Worm (Caenorhabditis elegans): ENCODE measurements around the gene cec-2.

Gene cec-2

DNA sequence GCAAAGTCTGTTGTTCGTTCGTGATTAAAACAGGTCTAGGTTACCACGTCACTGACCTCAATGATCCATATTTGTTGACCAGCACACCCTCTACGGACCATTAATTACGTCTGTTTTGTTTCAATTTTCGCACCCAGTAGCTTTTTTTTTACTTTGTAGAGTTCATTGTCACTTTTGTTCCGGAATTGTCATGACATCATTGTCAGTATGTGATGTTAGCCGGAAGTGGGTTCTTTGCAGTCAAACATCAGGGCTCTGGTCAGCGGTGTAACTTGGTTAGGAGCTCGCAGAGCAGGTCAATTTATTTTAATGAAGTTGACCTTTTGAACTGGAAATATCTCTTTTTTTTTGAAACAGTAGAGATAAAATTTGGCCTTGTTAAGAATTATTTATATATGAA lies 33.9 kb upstream of the cec-2 start, which contains the start of gene C44B12.6:
TSS of gene C44B12.6 (minus strand) at position 101 of the 400 bp plus-strand sequence.
- TF ChIP-seq hlh-1 (tag; optimal IDR thresholded peaks at IDR 0.05): no peak
- no peak for TF ChIP-seq ham-2 (GFP tag; optimal IDR thresholded peaks at IDR 0.05)
- no peak for TF ChIP-seq lsy-2 (tag; optimal IDR thresholded peaks at IDR 0.05)
- TF ChIP-seq mab-5 (tag; optimal IDR thresholded peaks at IDR 0.05): no peak
- no peak for TF ChIP-seq zip-8 (tag; optimal IDR thresholded peaks at IDR 0.05)
- TF ChIP-seq unc-39 (tag; optimal IDR thresholded peaks at IDR 0.05): no peak

DNA sequence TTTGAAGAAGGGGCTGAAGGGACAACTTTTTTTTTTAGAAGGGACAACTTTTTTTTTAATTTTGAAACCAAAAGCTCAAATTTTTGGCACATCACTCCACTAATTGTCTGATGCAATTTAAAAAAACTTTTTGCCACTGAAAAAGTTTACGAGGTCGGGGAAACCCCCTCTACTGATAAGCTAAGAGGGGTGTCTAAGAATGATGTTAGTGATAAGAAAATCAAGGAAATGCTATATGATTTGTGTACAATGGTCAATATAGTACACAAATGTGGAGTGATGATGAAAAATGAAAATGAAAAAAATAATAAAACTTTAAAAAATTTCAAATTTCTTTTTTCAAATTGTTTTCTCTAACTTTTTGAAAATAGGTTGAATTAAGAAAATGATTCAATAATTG lies 22.9 kb upstream of the cec-2 start:
- TF ChIP-seq bed-3 (GFP tag; optimal IDR thresholded peaks at IDR 0.05): no peak
- TF ChIP-seq drap-1 (GFP tag; optimal IDR thresholded peaks at IDR 0.05): no peak
- TF ChIP-seq nhr-237 (tag; optimal IDR thresholded peaks at IDR 0.05): no peak

DNA sequence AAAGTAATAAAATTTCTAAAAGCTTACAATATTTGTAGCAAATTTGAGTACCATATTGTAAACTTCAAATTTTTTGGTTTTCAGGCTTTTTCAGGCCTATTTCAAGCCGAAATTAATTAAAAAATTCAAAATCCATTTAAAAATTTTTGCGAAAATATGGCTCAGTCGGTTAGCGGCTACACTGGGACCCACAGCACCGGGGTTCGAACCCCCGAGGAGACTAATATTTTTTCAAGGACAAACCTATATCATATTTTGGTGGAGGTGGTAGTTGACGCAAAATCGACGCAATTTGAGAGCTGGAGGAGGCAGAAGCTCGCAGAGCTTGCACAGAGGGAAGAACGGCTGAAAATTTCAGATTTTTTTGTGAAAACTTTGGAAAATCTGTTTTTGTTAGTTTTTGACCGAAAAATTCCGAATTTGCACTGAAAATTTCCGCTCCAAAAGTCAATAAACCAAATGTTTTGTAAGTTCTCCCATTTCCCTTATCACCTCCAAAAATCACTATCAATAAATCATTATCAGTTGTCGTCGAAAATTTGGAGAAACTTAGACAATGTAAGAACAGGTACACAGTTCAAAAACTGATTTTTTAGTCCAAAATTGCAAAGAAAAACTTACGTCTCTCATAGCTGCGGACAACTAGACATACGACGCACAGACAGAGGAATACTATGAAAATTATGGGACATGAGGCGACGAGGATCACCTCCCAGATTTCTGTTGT lies 21.9 kb upstream of the cec-2 start:
- TF ChIP-seq nhr-2 (tag; optimal IDR thresholded peaks at IDR 0.05) (no peak), lin-32 (GFP tag; optimal IDR thresholded peaks at IDR 0.05) (no peak), flh-1 (GFP tag; optimal IDR thresholded peaks at IDR 0.05) (no peak), hlh-1 (tag; optimal IDR thresholded peaks at IDR 0.05) (no peak), blmp-1 (tag; optimal IDR thresholded peaks at IDR 0.05) (no peak), nhr-28 (tag; optimal IDR thresholded peaks at IDR 0.05) (no peak), ceh-43 (GFP tag; optimal IDR thresholded peaks at IDR 0.05) (no peak)

DNA sequence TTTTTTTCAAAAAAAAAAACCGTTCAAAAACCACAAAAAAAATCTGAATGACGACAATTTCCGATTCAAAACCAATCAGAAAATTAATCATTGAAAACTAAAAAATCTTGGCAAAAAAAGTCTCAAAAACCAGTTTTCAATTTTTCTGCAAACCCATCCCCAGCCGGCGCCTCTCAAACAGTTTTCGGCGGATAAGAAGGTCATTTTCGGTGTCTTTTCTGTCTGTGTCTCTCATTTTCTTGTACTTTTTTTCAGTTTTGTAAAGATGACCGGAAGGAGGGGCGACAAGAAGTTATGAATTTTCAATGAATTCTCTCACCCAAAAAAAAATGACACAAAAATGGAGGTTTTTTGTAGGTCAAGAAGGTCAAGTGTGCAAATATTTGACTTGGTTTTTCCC lies 15.3 kb upstream of the cec-2 start:
- TF ChIP-seq ceh-39 (tag; optimal IDR thresholded peaks at IDR 0.05) (no peak), drap-1 (GFP tag; optimal IDR thresholded peaks at IDR 0.05) (no peak), nhr-28 (tag; optimal IDR thresholded peaks at IDR 0.05) (no peak), sptf-1 (tag; optimal IDR thresholded peaks at IDR 0.05) (no peak), ceh-43 (GFP tag; optimal IDR thresholded peaks at IDR 0.05) (no peak), sem-2 (GFP tag; optimal IDR thresholded peaks at IDR 0.05) (no peak), elt-3 (tag; optimal IDR thresholded peaks at IDR 0.05) (no peak), unc-120 (tag; optimal IDR thresholded peaks at IDR 0.05; ENCODE audit: poor library complexity, severe bottlenecking) (no peak), zip-8 (tag; optimal IDR thresholded peaks at IDR 0.05) (no peak), unc-39 (tag; optimal IDR thresholded peaks at IDR 0.05) (no peak), nhr-12 (tag; optimal IDR thresholded peaks at IDR 0.05) (no peak), nhr-2 (tag; optimal IDR thresholded peaks at IDR 0.05) (no peak), blmp-1 (tag; optimal IDR thresholded peaks at IDR 0.05) (no peak), bed-3 (GFP tag; optimal IDR thresholded peaks at IDR 0.05) (no peak), ztf-11 (tag; optimal IDR thresholded peaks at IDR 0.05) (no peak), pha-4 (tag; optimal IDR thresholded peaks at IDR 0.05) (no peak), lin-32 (GFP tag; optimal IDR thresholded peaks at IDR 0.05) (no peak), mep-1 (tag; optimal IDR thresholded peaks at IDR 0.05) (no peak)

DNA sequence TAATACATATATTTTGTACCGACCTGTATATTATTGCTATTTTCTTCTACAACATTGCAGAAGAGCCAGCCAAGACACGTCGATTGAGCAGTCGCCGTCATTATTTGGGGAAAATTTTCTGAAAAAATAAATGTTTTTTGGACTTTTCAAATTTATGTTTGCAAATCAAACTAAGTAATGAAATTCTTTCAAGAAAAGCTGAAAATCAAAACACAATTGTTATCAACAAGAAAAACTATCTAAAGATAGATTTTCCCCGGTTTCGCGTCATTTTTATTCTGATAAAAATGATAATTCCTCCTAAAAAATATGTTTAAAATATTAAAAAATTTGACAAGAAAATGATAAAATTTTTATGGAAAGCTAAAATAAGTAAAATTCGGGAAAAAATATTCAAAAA lies 12.6 kb upstream of the cec-2 start, which contains the start of gene C50A2.3:
TSS of gene C50A2.3 (minus strand) at position 101 of the 400 bp plus-strand sequence.
- TF ChIP-seq ham-2 (GFP tag; optimal IDR thresholded peaks at IDR 0.05) (no peak), unc-120 (tag; optimal IDR thresholded peaks at IDR 0.05; ENCODE audit: poor library complexity, severe bottlenecking) (no peak), lin-32 (GFP tag; optimal IDR thresholded peaks at IDR 0.05) (no peak), nhr-76 (tag; optimal IDR thresholded peaks at IDR 0.05) (no peak), sptf-1 (tag; optimal IDR thresholded peaks at IDR 0.05) (no peak), snpc-4 (tag; optimal IDR thresholded peaks at IDR 0.05) (no peak), ztf-11 (tag; optimal IDR thresholded peaks at IDR 0.05) (no peak), hlh-1 (tag; optimal IDR thresholded peaks at IDR 0.05) (no peak), flh-1 (GFP tag; optimal IDR thresholded peaks at IDR 0.05) (no peak), lin-13 (tag; optimal IDR thresholded peaks at IDR 0.05) (no peak), mls-2 (tag; optimal IDR thresholded peaks at IDR 0.05) (no peak)

DNA sequence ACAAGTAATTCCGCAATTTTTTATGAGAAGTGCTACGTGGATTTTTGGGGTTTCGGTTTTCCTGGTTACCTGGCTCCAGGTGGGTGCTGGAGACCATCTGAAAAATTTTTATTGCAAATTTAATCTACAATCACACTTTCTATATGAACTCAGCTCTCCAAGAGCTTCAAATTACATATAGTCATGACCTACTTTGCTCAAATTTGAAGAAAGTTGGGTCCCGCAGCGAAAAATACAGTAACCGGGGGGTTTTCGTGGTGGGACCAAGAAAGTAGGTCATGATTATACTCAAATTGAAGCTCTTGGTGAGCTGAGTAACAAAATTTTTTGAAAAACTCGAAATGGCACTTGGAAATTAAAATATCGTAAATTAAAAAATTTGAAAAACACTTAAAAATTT lies 10.1 kb upstream of the cec-2 start, which contains the start of gene ets-8:
TSS of gene ets-8 (minus strand) at position 101 of the 400 bp plus-strand sequence.
- TF ChIP-seq ceh-43 (GFP tag; optimal IDR thresholded peaks at IDR 0.05) (no peak), tbx-8 (GFP tag; optimal IDR thresholded peaks at IDR 0.05) (no peak), ceh-83 (GFP tag; optimal IDR thresholded peaks at IDR 0.05) (no peak), snpc-4 (tag; optimal IDR thresholded peaks at IDR 0.05) (no peak), flh-1 (GFP tag; optimal IDR thresholded peaks at IDR 0.05) (no peak), lsy-2 (tag; optimal IDR thresholded peaks at IDR 0.05) (no peak), lin-13 (tag; optimal IDR thresholded peaks at IDR 0.05) (no peak), hlh-1 (tag; optimal IDR thresholded peaks at IDR 0.05) (no peak), elt-3 (tag; optimal IDR thresholded peaks at IDR 0.05) (no peak), unc-62 (GFP tag; optimal IDR thresholded peaks at IDR 0.05) (no peak), mep-1 (tag; optimal IDR thresholded peaks at IDR 0.05) (no peak), drap-1 (GFP tag; optimal IDR thresholded peaks at IDR 0.05) (no peak), ztf-11 (tag; optimal IDR thresholded peaks at IDR 0.05) (no peak), ceh-39 (tag; optimal IDR thresholded peaks at IDR 0.05) (no peak), nhr-12 (tag; optimal IDR thresholded peaks at IDR 0.05) (no peak), nhr-237 (tag; optimal IDR thresholded peaks at IDR 0.05) (no peak), elt-1 (tag; optimal IDR thresholded peaks at IDR 0.05; ENCODE audit: borderline replicate concordance, insufficient read depth) (no peak), blmp-1 (tag; optimal IDR thresholded peaks at IDR 0.05) (no peak)
